Worm (Caenorhabditis elegans) whole organism, L4 larva: ENCODE results near the gene wah-1.

Source experiments
- ces-1 ChIP-seq: fragments of 150-350 bp; sonication (generic microtip); optimal IDR thresholded peaks from 4 replicates; lab custom pipeline; 2014; ENCODE audit warnings: missing biosample characterization, missing genetic modification reagents, missing genetic modification characterization
- daf-19 ChIP-seq: fragments of 200-800 bp; sonication (Bioruptor generic); conservative IDR thresholded peaks from 2 replicates; pipeline ENCODE4 v1.3.6; 2022; ENCODE audit warnings: missing genetic modification characterization, missing compliant biosample characterization
- hlh-30 ChIP-seq: sonication (generic microtip); optimal IDR thresholded peaks from 2 replicates; lab custom pipeline; 2017; ENCODE audit warnings: antibody characterized with exemption, mild to moderate bottlenecking, missing genetic modification characterization, missing compliant biosample characterization; ENCODE audit not compliant: insufficient read depth
- vab-7 ChIP-seq: fragments of 200-800 bp; sonication (Bioruptor generic); IDR thresholded peaks from 2 replicates; pipeline ENCODE4 v1.3.6; 2022; ENCODE audit warnings: missing genetic modification reagents, missing genetic modification characterization, missing compliant biosample characterization

ce11 chrIII:11973996-11974395, 16.0 kb upstream of the wah-1 start, which contains the start of gene ung-1:
- TF ChIP-seq vab-7 (GFP tag; lab: Robert Waterston, UW) (no peak), daf-19 (no peak), hlh-30 (no peak), ces-1 (GFP tag; lab: Kevin White, UChicago) (no peak)
